Worm (Caenorhabditis elegans) whole organism, L4 larva: Measurements from ENCODE around the gene nra-3.
A peak's percentile ranks its signal among the peaks of the same experiment; 100 is the strongest.

Experiments used
- aha-1 ChIP-seq: fragments of 150-350 bp; peaks from one replicate; lab custom pipeline; 2014; ENCODE audit warnings: missing biosample characterization, missing genetic modification characterization
- ctbp-1 ChIP-seq: fragments of 200-800 bp; sonication (Bioruptor generic); IDR thresholded peaks from 2 replicates; pipeline ENCODE4 v1.3.6; 2022; ENCODE audit warnings: missing genetic modification reagents, missing genetic modification characterization, missing compliant biosample characterization
- daf-12 ChIP-seq: fragments of 150-350 bp; optimal IDR thresholded peaks from 2 replicates; lab custom pipeline; 2014; ENCODE audit warnings: missing biosample characterization, missing genetic modification reagents, missing genetic modification characterization
- nhr-11 ChIP-seq: fragments of 150-350 bp; optimal IDR thresholded peaks from 2 replicates; lab custom pipeline; 2014; ENCODE audit warnings: missing biosample characterization, missing genetic modification characterization
- nhr-41 ChIP-seq: fragments of 200-800 bp; sonication (Bioruptor generic); IDR thresholded peaks from 2 replicates; pipeline ENCODE4 v1.3.6; 2022; ENCODE audit warnings: missing genetic modification reagents, missing genetic modification characterization, missing compliant biosample characterization

nra-3 gene

ce11 chrX:9877117-9877516, 54.1 kb downstream of the nra-3 start, which contains the start of gene R07B1.9:
Gene R07B1.9, plus strand, starts transcription at chrX:9877417.
- TF ChIP-seq ctbp-1 (GFP tag; lab: Robert Waterston, UW) (no peak), nhr-11 (tag; lab: Kevin White, UChicago) (no peak), nhr-41 (GFP tag; lab: Robert Waterston, UW) (no peak), aha-1 (tag; lab: Kevin White, UChicago) (peak; percentile 31), daf-12 (no peak)
